Fruit fly (Drosophila melanogaster) whole organism, embryonic: ENCODE results near the gene CG6901.

ENCODE experiments used
- Aef1 ChIP-seq: fragments of 200-800 bp; sonication (Bioruptor generic); IDR thresholded peaks from 3 replicates; pipeline ENCODE4 v1.3.6; 2022; ENCODE audit warnings: missing biosample characterization, missing genetic modification characterization
- CG10209 ChIP-seq: fragments of 200-800 bp; sonication (Bioruptor generic); optimal IDR thresholded peaks from 3 replicates; lab custom pipeline; 2017; ENCODE audit warnings: missing biosample characterization, mild to moderate bottlenecking, missing genetic modification characterization, missing genetic modification reagents
- CG10267 ChIP-seq: fragments of 200-800 bp; sonication (Bioruptor generic); optimal IDR thresholded peaks from 2 replicates; lab custom pipeline; 2018; ENCODE audit warnings: missing biosample characterization, mild to moderate bottlenecking, missing genetic modification characterization, moderate library complexity
- CG10321 ChIP-seq: fragments of 200-800 bp; sonication (Bioruptor generic); IDR thresholded peaks from 2 replicates; pipeline ENCODE4 v1.3.6; 2022; ENCODE audit warnings: missing biosample characterization, missing genetic modification characterization
- CG12236 ChIP-seq: fragments of 200-800 bp; sonication (Bioruptor generic); optimal IDR thresholded peaks from 2 replicates; lab custom pipeline; 2016; ENCODE audit warnings: missing biosample characterization, missing genetic modification characterization
- CG14050 ChIP-seq: fragments of 200-800 bp; sonication (Bioruptor generic); IDR thresholded peaks from 3 replicates; pipeline ENCODE4 v1.3.6; 2022; ENCODE audit warnings: missing biosample characterization, missing genetic modification characterization
- CG15479 ChIP-seq: fragments of 200-800 bp; sonication (Bioruptor generic); optimal IDR thresholded peaks from 3 replicates; lab custom pipeline; 2019; ENCODE audit warnings: missing biosample characterization, mild to moderate bottlenecking, missing genetic modification characterization, moderate library complexity
- CG16779 ChIP-seq: fragments of 200-800 bp; sonication (Bioruptor generic); IDR thresholded peaks from 2 replicates; pipeline ENCODE4 v1.3.6; 2022; ENCODE audit warnings: missing biosample characterization, missing genetic modification characterization
- CG2116 ChIP-seq: fragments of 200-800 bp; sonication (Bioruptor generic); optimal IDR thresholded peaks from 3 replicates; lab custom pipeline; 2018; ENCODE audit warnings: missing biosample characterization, mild to moderate bottlenecking, missing genetic modification characterization
- CG2875 ChIP-seq: fragments of 200-800 bp; sonication (Bioruptor generic); optimal IDR thresholded peaks from 2 replicates; lab custom pipeline; 2017; ENCODE audit warnings: missing biosample characterization, mild to moderate bottlenecking, missing genetic modification characterization, missing genetic modification reagents
- CG30020 ChIP-seq: fragments of 200-800 bp; optimal IDR thresholded peaks from 2 replicates; lab custom pipeline; 2019; ENCODE audit warnings: missing biosample characterization, mild to moderate bottlenecking, missing genetic modification characterization, moderate library complexity
- CG31388 ChIP-seq: fragments of 200-800 bp; sonication (Bioruptor generic); optimal IDR thresholded peaks from 2 replicates; lab custom pipeline; 2016; ENCODE audit warnings: missing biosample characterization, missing genetic modification characterization
- CG4282 ChIP-seq: fragments of 200-800 bp; sonication (Bioruptor generic); optimal IDR thresholded peaks from 2 replicates; lab custom pipeline; 2016; ENCODE audit warnings: missing biosample characterization, missing genetic modification characterization
- CG4424 ChIP-seq: fragments of 200-800 bp; sonication (Bioruptor generic); optimal IDR thresholded peaks from 3 replicates; lab custom pipeline; 2016; ENCODE audit warnings: missing biosample characterization, missing genetic modification characterization
- CG6175 ChIP-seq: fragments of 200-800 bp; sonication (Bioruptor generic); IDR thresholded peaks from 3 replicates; pipeline ENCODE4 v1.3.6; 2022; ENCODE audit warnings: missing biosample characterization, missing genetic modification characterization
- CG6683 ChIP-seq: fragments of 200-800 bp; sonication (Bioruptor generic); optimal IDR thresholded peaks from 2 replicates; lab custom pipeline; 2017; ENCODE audit warnings: missing biosample characterization, mild to moderate bottlenecking, missing genetic modification characterization, missing genetic modification reagents
- CG7987 ChIP-seq: fragments of 200-800 bp; sonication (Bioruptor generic); optimal IDR thresholded peaks from 2 replicates; lab custom pipeline; 2018; ENCODE audit warnings: missing biosample characterization, mild to moderate bottlenecking, missing genetic modification characterization, moderate library complexity
- CG9609 ChIP-seq: fragments of 200-800 bp; sonication (Bioruptor generic); optimal IDR thresholded peaks from 3 replicates; lab custom pipeline; 2016; ENCODE audit warnings: missing biosample characterization, missing genetic modification characterization
- CHES-1-like ChIP-seq: fragments of 200-800 bp; sonication (Bioruptor generic); optimal IDR thresholded peaks from 2 replicates; lab custom pipeline; 2016; ENCODE audit warnings: missing biosample characterization, missing genetic modification characterization
- CrebB ChIP-seq: fragments of 200-800 bp; sonication (Bioruptor generic); optimal IDR thresholded peaks from 3 replicates; lab custom pipeline; 2018; ENCODE audit warnings: missing biosample characterization, mild to moderate bottlenecking, missing genetic modification characterization
- E2f2 ChIP-seq: fragments of 200-800 bp; sonication (Bioruptor generic); IDR thresholded peaks from 2 replicates; pipeline ENCODE4 v1.3.6; 2022; ENCODE audit warnings: missing biosample characterization, missing genetic modification characterization
- Fer2 ChIP-seq: fragments of 200-800 bp; sonication (Bioruptor generic); optimal IDR thresholded peaks from 2 replicates; lab custom pipeline; 2018; ENCODE audit warnings: missing biosample characterization, mild to moderate bottlenecking, missing genetic modification characterization, moderate library complexity
- GATAe ChIP-seq: fragments of 200-800 bp; sonication (Bioruptor generic); conservative IDR thresholded peaks from 2 replicates; pipeline ENCODE4 v1.3.6; 2022; ENCODE audit warnings: missing biosample characterization, missing genetic modification characterization
- H15 ChIP-seq: fragments of 200-800 bp; sonication (Bioruptor generic); IDR thresholded peaks from 3 replicates; pipeline ENCODE4 v1.3.6; 2022; ENCODE audit warnings: missing biosample characterization, missing genetic modification characterization
- HLH54F ChIP-seq: fragments of 200-800 bp; sonication (Bioruptor generic); optimal IDR thresholded peaks from 3 replicates; lab custom pipeline; 2016; ENCODE audit warnings: missing biosample characterization, missing genetic modification characterization
- Hr78 ChIP-seq, 2 experiments: fragments of 200-800 bp in 1 of 2; fragments of >200 bp in 1 of 2; sonication (Bioruptor generic) in 1 of 2; optimal IDR thresholded peaks; 2 replicates each; lab custom pipeline; 2017 to 2019; ENCODE audit warnings: missing biosample characterization in 2 of 2, missing genetic modification characterization in 2 of 2, mild to moderate bottlenecking in 1 of 2, moderate library complexity in 1 of 2
- Meics ChIP-seq: fragments of 200-800 bp; sonication (Bioruptor generic); optimal IDR thresholded peaks from 2 replicates; lab custom pipeline; 2017; ENCODE audit warnings: missing biosample characterization, mild to moderate bottlenecking, missing genetic modification characterization
- NK7.1 ChIP-seq: fragments of 200-800 bp; sonication (Bioruptor generic); optimal IDR thresholded peaks from 3 replicates; lab custom pipeline; 2016; ENCODE audit warnings: missing biosample characterization, missing genetic modification characterization
- Nf-YC ChIP-seq: fragments of 200-800 bp; optimal IDR thresholded peaks from 3 replicates; lab custom pipeline; 2019; ENCODE audit warnings: missing biosample characterization, mild to moderate bottlenecking, missing genetic modification characterization, moderate library complexity
- NfI ChIP-seq: fragments of 200-800 bp; sonication (Bioruptor generic); optimal IDR thresholded peaks from 3 replicates; lab custom pipeline; 2018; ENCODE audit warnings: missing biosample characterization, mild to moderate bottlenecking, missing genetic modification characterization, moderate library complexity
- ab ChIP-seq: fragments of 200-800 bp; sonication (Bioruptor generic); optimal IDR thresholded peaks from 2 replicates; lab custom pipeline; 2016; ENCODE audit warnings: missing biosample characterization, missing genetic modification characterization
- btn ChIP-seq: fragments of 200-800 bp; sonication (Bioruptor generic); optimal IDR thresholded peaks from 2 replicates; lab custom pipeline; 2016; ENCODE audit warnings: missing biosample characterization, missing genetic modification characterization
- ewg ChIP-seq: fragments of 200-800 bp; sonication (Bioruptor generic); optimal IDR thresholded peaks from 3 replicates; lab custom pipeline; 2017; ENCODE audit warnings: mild to moderate bottlenecking, missing biosample characterization, missing genetic modification reagents, missing genetic modification characterization
- eyg ChIP-seq: fragments of 200-800 bp; sonication (Bioruptor generic); optimal IDR thresholded peaks from 3 replicates; lab custom pipeline; 2016; ENCODE audit warnings: missing biosample characterization, missing genetic modification characterization
- gce ChIP-seq: fragments of 200-800 bp; sonication (Bioruptor generic); IDR thresholded peaks from 3 replicates; pipeline ENCODE4 v1.3.6; 2022; ENCODE audit warnings: missing biosample characterization, missing genetic modification characterization
- gcm2 ChIP-seq: fragments of 200-800 bp; sonication (Bioruptor generic); optimal IDR thresholded peaks from 2 replicates; lab custom pipeline; 2016; ENCODE audit warnings: missing biosample characterization, missing genetic modification characterization
- gfzf ChIP-seq: fragments of 200-800 bp; sonication (Bioruptor generic); optimal IDR thresholded peaks from 2 replicates; lab custom pipeline; 2016; ENCODE audit warnings: missing biosample characterization, mild to moderate bottlenecking, missing genetic modification characterization, moderate library complexity
- gsb ChIP-seq: fragments of 200-800 bp; sonication (Bioruptor generic); IDR thresholded peaks from 2 replicates; pipeline ENCODE4 v1.3.6; 2022; ENCODE audit warnings: missing biosample characterization, missing genetic modification characterization
- h ChIP-seq: fragments of >200 bp; optimal IDR thresholded peaks from 2 replicates; lab custom pipeline; 2017
- hth ChIP-seq: fragments of >200 bp; optimal IDR thresholded peaks from 2 replicates; lab custom pipeline; 2017; ENCODE audit warnings: inconsistent platforms
- jing ChIP-seq: fragments of 200-800 bp; sonication (Bioruptor generic); optimal IDR thresholded peaks from 2 replicates; lab custom pipeline; 2018; ENCODE audit warnings: missing biosample characterization, mild to moderate bottlenecking, missing genetic modification characterization
- kah ChIP-seq: fragments of 200-800 bp; sonication (Bioruptor generic); optimal IDR thresholded peaks from 2 replicates; lab custom pipeline; 2018; ENCODE audit warnings: missing biosample characterization, mild to moderate bottlenecking, missing genetic modification characterization
- ken ChIP-seq: fragments of 200-800 bp; sonication (Bioruptor generic); IDR thresholded peaks from 3 replicates; pipeline ENCODE4 v1.3.6; 2022; ENCODE audit warnings: missing biosample characterization, missing genetic modification characterization
- nerfin-1 ChIP-seq: fragments of 200-800 bp; sonication (Bioruptor generic); optimal IDR thresholded peaks from 3 replicates; lab custom pipeline; 2019; ENCODE audit warnings: missing biosample characterization, mild to moderate bottlenecking, missing genetic modification characterization, moderate library complexity
- nerfin-2 ChIP-seq: fragments of 200-800 bp; sonication (Bioruptor generic); IDR thresholded peaks from 2 replicates; pipeline ENCODE4 v1.3.6; 2022; ENCODE audit warnings: missing biosample characterization, missing genetic modification characterization; ENCODE audit not compliant: partially characterized antibody
- pzg ChIP-seq: fragments of 200-800 bp; sonication (Bioruptor generic); optimal IDR thresholded peaks from 3 replicates; lab custom pipeline; 2018; ENCODE audit warnings: missing biosample characterization, mild to moderate bottlenecking, missing genetic modification characterization, moderate library complexity
- ro ChIP-seq: fragments of 200-800 bp; sonication (Bioruptor generic); IDR thresholded peaks from 2 replicates; pipeline ENCODE4 v1.3.6; 2022; ENCODE audit warnings: missing biosample characterization, missing genetic modification characterization
- tin ChIP-seq: fragments of 200-800 bp; sonication (Bioruptor generic); optimal IDR thresholded peaks from 3 replicates; lab custom pipeline; 2016; ENCODE audit warnings: missing biosample characterization, missing genetic modification characterization
- tna ChIP-seq: fragments of 200-800 bp; sonication (Bioruptor generic); IDR thresholded peaks from 2 replicates; pipeline ENCODE4 v1.3.6; 2022; ENCODE audit warnings: missing biosample characterization, missing genetic modification characterization; ENCODE audit not compliant: partially characterized antibody
- wek ChIP-seq: fragments of 200-800 bp; sonication (Bioruptor generic); optimal IDR thresholded peaks from 3 replicates; lab custom pipeline; 2018; ENCODE audit warnings: missing biosample characterization, mild to moderate bottlenecking, missing genetic modification characterization, moderate library complexity

CG6901 gene

dm6 chr3R:16341817-16342374 lies 18.7 kb downstream of the CG6901 start, which contains the start of the genes SF2 and pad (continued):
- TF ChIP-seq gsb (GFP tag; lab: Robert Waterston, UW) (no peak), Hr78 (GFP tag; optimal IDR thresholded peaks at IDR 0.05; lab: Kevin White, UChicago) (no peak), hth (lab: Kevin White, UChicago) (no peak), HLH54F (GFP tag; lab: Kevin White, UChicago) (peak; percentile 87), nerfin-2 (GFP tag; lab: Robert Waterston, UW) (peak; percentile 89), pzg (peak; percentile 82), CG4424 (peak; percentile 83), CG10267 (peak; percentile 82), gce (no peak), tna (GFP tag; lab: Robert Waterston, UW) (peak; percentile 84; the same call in 1 of the 2 replicates), CG6683 (GFP tag; lab: Kevin White, UChicago) (peak; percentile 14), Nf-YC (peak; percentile 80), gfzf (GFP tag; lab: Kevin White, UChicago) (peak; percentile 83), gcm2 (GFP tag; lab: Kevin White, UChicago) (peak; percentile 55), NfI (GFP tag; lab: Kevin White, UChicago) (peak; percentile 76), CG14050 (GFP tag; lab: Robert Waterston, UW) (peak; percentile 15; the same call in 1 of the 3 replicates), NK7.1 (GFP tag; lab: Kevin White, UChicago) (peak; percentile 53), CG9609 (peak; percentile 64), CG10209 (peak; percentile 71), eyg (peak; percentile 46), H15 (GFP tag; lab: Robert Waterston, UW) (peak; percentile 51; the same call in 2 of the 3 replicates), CG4282 (GFP tag; lab: Kevin White, UChicago) (peak; percentile 42), jing (GFP tag; lab: Kevin White, UChicago) (peak; percentile 32), CG15479 (GFP tag; lab: Kevin White, UChicago) (no peak), CG6175 (GFP tag; lab: Robert Waterston, UW) (no peak), Meics (peak; percentile 76), E2f2 (GFP tag; lab: Robert Waterston, UW) (no peak; the same call in 1 of the 2 replicates), btn (GFP tag; lab: Kevin White, UChicago) (peak; percentile 35), Fer2 (tag; lab: Kevin White, UChicago) (peak; percentile 70), CG7987 (no peak), ken (GFP tag; lab: Robert Waterston, UW) (peak; percentile 55; the same call in 1 of the 3 replicates), CG2116 (GFP tag; lab: Kevin White, UChicago) (peak; percentile 95), CHES-1-like (GFP tag; lab: Kevin White, UChicago) (peak; percentile 87), CG2875 (peak; percentile 42), CG10321 (GFP tag; lab: Robert Waterston, UW) (no peak), wek (no peak), nerfin-1 (peak; percentile 72), CG30020 (tag; lab: Kevin White, UChicago) (peak; percentile 82), CG16779 (GFP tag; lab: Robert Waterston, UW) (no peak), ro (GFP tag; lab: Robert Waterston, UW) (no peak), h (no peak), CG12236 (GFP tag; lab: Kevin White, UChicago) (peak; percentile 16), tin (peak; percentile 88), GATAe (GFP tag; lab: Robert Waterston, UW) (no peak), CG31388 (GFP tag; lab: Kevin White, UChicago) (peak; percentile 46), ab (peak; percentile 5), ewg (GFP tag; lab: Kevin White, UChicago) (peak; percentile 87), CrebB (tag; lab: Kevin White, UChicago) (no peak), Aef1 (GFP tag; lab: Robert Waterston, UW) (peak; percentile 82; the same call in 2 of the 3 replicates), kah (GFP tag; lab: Kevin White, UChicago) (no peak)
